Worm (Caenorhabditis elegans) whole organism, mixed stage, embryonic: Measurements from ENCODE around the gene str-71.

Experiments used
- ceh-39 ChIP-seq: fragments of 150-350 bp; optimal IDR thresholded peaks from 2 replicates; lab custom pipeline; 2014; ENCODE audit warnings: missing biosample characterization, missing genetic modification characterization
- hlh-1 ChIP-seq: fragments of 150-350 bp; optimal IDR thresholded peaks from 2 replicates; lab custom pipeline; 2014; ENCODE audit warnings: missing biosample characterization, missing genetic modification reagents, missing genetic modification characterization
- lin-13 ChIP-seq: fragments of 150-350 bp; optimal IDR thresholded peaks from 2 replicates; lab custom pipeline; 2014; ENCODE audit warnings: missing biosample characterization, missing genetic modification characterization
- pha-4 ChIP-seq: fragments of 150-350 bp; optimal IDR thresholded peaks from 2 replicates; lab custom pipeline; 2018; ENCODE audit warnings: missing biosample characterization, missing genetic modification reagents, missing genetic modification characterization
- snpc-4 ChIP-seq: fragments of 150-350 bp; optimal IDR thresholded peaks from 2 replicates; lab custom pipeline; 2014; ENCODE audit warnings: missing biosample characterization, missing genetic modification characterization
- unc-62 ChIP-seq: fragments of 150-350 bp; optimal IDR thresholded peaks from 2 replicates; lab custom pipeline; 2014; ENCODE audit warnings: missing biosample characterization, missing genetic modification reagents, missing genetic modification characterization
- ztf-11 ChIP-seq: fragments of 150-350 bp; optimal IDR thresholded peaks from 2 replicates; lab custom pipeline; 2014; ENCODE audit warnings: missing biosample characterization, missing genetic modification characterization

DNA sequence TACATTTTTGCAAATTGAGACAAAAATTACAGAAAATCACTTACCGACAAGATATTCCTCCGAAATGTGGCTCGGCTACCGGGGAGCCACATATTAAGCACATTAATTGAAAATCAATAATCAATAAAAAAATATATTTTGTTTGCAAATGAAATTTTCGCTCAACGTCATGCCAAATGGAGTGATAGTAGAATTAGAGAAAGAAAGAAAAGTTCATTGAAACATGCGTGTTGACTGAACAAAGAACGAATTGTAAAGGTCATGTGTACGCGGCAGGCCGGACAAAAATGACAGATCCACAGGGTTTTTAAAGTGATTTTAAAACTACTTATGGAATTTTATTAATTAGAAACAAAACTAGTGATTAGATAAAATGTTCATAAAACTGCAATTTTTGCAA is 24.6 kb upstream of the str-71 start:
- no peak for TF ChIP-seq snpc-4 (tag; lab: Kevin White, UChicago)
- TF ChIP-seq lin-13 (tag; lab: Kevin White, UChicago), result no peak
- no peak for TF ChIP-seq pha-4 (tag; lab: Kevin White, UChicago)
- TF ChIP-seq unc-62 (GFP tag; lab: Kevin White, UChicago), result no peak
- no peak for TF ChIP-seq ztf-11
- TF ChIP-seq hlh-1 (tag; lab: Kevin White, UChicago), result no peak
- no peak for TF ChIP-seq ceh-39 (tag; lab: Kevin White, UChicago)
